Fruit fly (Drosophila melanogaster): ENCODE data around the gene RhoU.
A peak's percentile ranks its signal among the peaks of the same experiment; 100 is the strongest.

The RhoU gene

DNA sequence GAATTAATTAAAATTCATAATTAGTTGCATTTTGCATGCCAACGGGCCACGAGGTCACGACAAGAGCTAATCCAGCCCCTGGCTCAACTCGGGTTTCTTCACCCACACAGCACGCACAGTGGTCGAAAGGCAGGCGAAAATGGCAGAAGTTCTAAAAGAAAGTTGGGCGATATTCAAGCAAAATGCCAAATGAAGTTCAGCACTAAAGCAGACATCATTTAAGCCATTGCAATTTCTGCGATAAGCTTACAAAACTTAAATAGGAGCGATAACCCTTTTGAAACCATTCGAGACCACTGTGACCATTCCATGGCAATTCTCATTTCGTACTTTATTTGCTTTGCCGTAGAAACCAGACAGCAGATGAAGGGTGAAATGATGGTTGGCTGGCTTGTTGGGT, 18.8 kb upstream of the RhoU start (continued):
- no peak for TF ChIP-seq CG2129 (GFP tag; IDR thresholded peaks at IDR 0.05; ENCODE audit: partially characterized antibody)
- TF ChIP-seq ro (GFP tag; IDR thresholded peaks at IDR 0.05): no peak
- TF ChIP-seq al (GFP tag; IDR thresholded peaks at IDR 0.05): no peak
- no peak for TF ChIP-seq vfl (GFP tag; optimal IDR thresholded peaks at IDR 0.05)
- no peak for TF ChIP-seq dati (GFP tag; IDR thresholded peaks at IDR 0.05)
- TF ChIP-seq CG10565 (GFP tag; optimal IDR thresholded peaks at IDR 0.05): no peak
- peak; percentile 19 for TF ChIP-seq jing (GFP tag; optimal IDR thresholded peaks at IDR 0.05)
- TF ChIP-seq prd (optimal IDR thresholded peaks at IDR 0.05): no peak
- peak; percentile 79; the same call in 2 of the 3 replicates for TF ChIP-seq prd (GFP tag; IDR thresholded peaks at IDR 0.05)
- TF ChIP-seq Poxn (GFP tag; IDR thresholded peaks at IDR 0.05): no peak
- no peak for TF ChIP-seq CG3407 (GFP tag; optimal IDR thresholded peaks at IDR 0.05)
- no peak for TF ChIP-seq CkIIα-i1 (GFP tag; IDR thresholded peaks at IDR 0.05)
- no peak for TF ChIP-seq Atf6 (GFP tag; IDR thresholded peaks at IDR 0.05)
- peak; percentile 32; the same call in 1 of the 2 replicates for TF ChIP-seq CG32772 (GFP tag; IDR thresholded peaks at IDR 0.05)
- no peak for TF ChIP-seq tna (GFP tag; IDR thresholded peaks at IDR 0.05; ENCODE audit: partially characterized antibody)
- TF ChIP-seq slbo (GFP tag; IDR thresholded peaks at IDR 0.05): peak; percentile 59; the same call in 1 of the 2 replicates
- TF ChIP-seq gt (GFP tag; IDR thresholded peaks at IDR 0.05): no peak
- TF ChIP-seq Xbp1 (GFP tag; optimal IDR thresholded peaks at IDR 0.05): peak; percentile 57
- TF ChIP-seq org-1 (GFP tag; optimal IDR thresholded peaks at IDR 0.05): peak; percentile 10
- TF ChIP-seq CG6854 (GFP tag; optimal IDR thresholded peaks at IDR 0.05): no peak
- TF ChIP-seq CG7357 (GFP tag; IDR thresholded peaks at IDR 0.05): 0 out of 3 replicates have a peak, but pooled peaks have one; percentile 13
- TF ChIP-seq fru (optimal IDR thresholded peaks at IDR 0.05): no peak
- no peak for TF ChIP-seq vnd (GFP tag; IDR thresholded peaks at IDR 0.05; ENCODE audit: partially characterized antibody)
- TF ChIP-seq Med (GFP tag): no peak
- peak; percentile 54 for TF ChIP-seq CG14441 (GFP tag; IDR thresholded peaks at IDR 0.05)
- peak; percentile 21 for TF ChIP-seq CG1233 (GFP tag; optimal IDR thresholded peaks at IDR 0.05)
- TF ChIP-seq GATAe (GFP tag; conservative IDR thresholded peaks at IDR 0.05): no peak
- peak; percentile 8 for TF ChIP-seq CoRest (tag; optimal IDR thresholded peaks at IDR 0.05)
- no peak for TF ChIP-seq Kr (GFP tag; optimal IDR thresholded peaks at IDR 0.05)
- no peak for TF ChIP-seq Doc3 (GFP tag; IDR thresholded peaks at IDR 0.05; ENCODE audit: partially characterized antibody)
- TF ChIP-seq Dad (GFP tag; optimal IDR thresholded peaks at IDR 0.05): no peak
- TF ChIP-seq Dbx (GFP tag; IDR thresholded peaks at IDR 0.05): no peak
- no peak for TF ChIP-seq CG11723 (GFP tag; optimal IDR thresholded peaks at IDR 0.05)
- no peak for TF ChIP-seq CG10462 (GFP tag; optimal IDR thresholded peaks at IDR 0.05)
- TF ChIP-seq crol (GFP tag; IDR thresholded peaks at IDR 0.05): no peak
- no peak for TF ChIP-seq luna (GFP tag; optimal IDR thresholded peaks at IDR 0.05)
- no peak for TF ChIP-seq pzg (GFP tag; optimal IDR thresholded peaks at IDR 0.05)
- peak; percentile 66 for TF ChIP-seq gem (tag; optimal IDR thresholded peaks at IDR 0.05)
- TF ChIP-seq Dfd (GFP tag; optimal IDR thresholded peaks at IDR 0.05): no peak
- no peak for TF ChIP-seq NC2α (GFP tag; optimal IDR thresholded peaks at IDR 0.05)
- no peak for TF ChIP-seq CG2678 (tag; optimal IDR thresholded peaks at IDR 0.05)
- TF ChIP-seq aop (GFP tag; IDR thresholded peaks at IDR 0.05): no peak
- TF ChIP-seq CG11456 (GFP tag; IDR thresholded peaks at IDR 0.05): 0 out of 3 replicates have a peak, but pooled peaks have one; percentile 61
- TF ChIP-seq danr (GFP tag; IDR thresholded peaks at IDR 0.05): no peak
- TF ChIP-seq sens-2 (GFP tag; IDR thresholded peaks at IDR 0.05): no peak
- no peak for TF ChIP-seq sima (GFP tag; optimal IDR thresholded peaks at IDR 0.05)
- TF ChIP-seq HLH4C (GFP tag; IDR thresholded peaks at IDR 0.05; ENCODE audit: partially characterized antibody): no peak
- TF ChIP-seq gsb (GFP tag; IDR thresholded peaks at IDR 0.05): no peak
- no peak for TF ChIP-seq CG31224 (GFP tag; IDR thresholded peaks at IDR 0.05)
- peak; percentile 69 for TF ChIP-seq CG18599 (GFP tag; optimal IDR thresholded peaks at IDR 0.05)
- no peak for TF ChIP-seq sc (optimal IDR thresholded peaks at IDR 0.05)
- no peak for TF ChIP-seq sc (GFP tag; optimal IDR thresholded peaks at IDR 0.05)
- no peak for TF ChIP-seq p53 (GFP tag; optimal IDR thresholded peaks at IDR 0.05)

All from whole organism, embryonic.